Worm (Caenorhabditis elegans): ENCODE data around the gene nhx-1.

- no peak for TF ChIP-seq pbrm-1 (GFP tag; IDR thresholded peaks at IDR 0.05)
- TF ChIP-seq B0035.1 (tag; optimal IDR thresholded peaks at IDR 0.05): no peak
Observed at ce11 chrX:16024558-16024957, 7.6 kb downstream of the nhx-1 start.

All from whole organism, young adult.